Fruit fly (Drosophila melanogaster) whole organism, embryonic: ENCODE results near the gene Fatp1.

Source experiments
- ATbp ChIP-seq: fragments of 200-800 bp; sonication (Bioruptor generic); optimal IDR thresholded peaks from 2 replicates; lab custom pipeline; 2017; ENCODE audit warnings: missing biosample characterization, mild to moderate bottlenecking, missing genetic modification characterization, missing genetic modification reagents
- CG10431 ChIP-seq: fragments of 200-800 bp; sonication (Bioruptor generic); optimal IDR thresholded peaks from 3 replicates; lab custom pipeline; 2018; ENCODE audit warnings: missing biosample characterization, mild to moderate bottlenecking, missing genetic modification characterization
- CG12071 ChIP-seq: fragments of 200-800 bp; sonication (Bioruptor generic); optimal IDR thresholded peaks from 3 replicates; lab custom pipeline; 2018; ENCODE audit warnings: missing biosample characterization, mild to moderate bottlenecking, missing genetic modification characterization
- CG14050 ChIP-seq: fragments of 200-800 bp; sonication (Bioruptor generic); IDR thresholded peaks from 3 replicates; pipeline ENCODE4 v1.3.6; 2022; ENCODE audit warnings: missing biosample characterization, missing genetic modification characterization
- CG1529 ChIP-seq: fragments of 200-800 bp; sonication (Bioruptor generic); optimal IDR thresholded peaks from 3 replicates; lab custom pipeline; 2018; ENCODE audit warnings: missing biosample characterization, missing genetic modification characterization
- CG1647 ChIP-seq: fragments of 200-800 bp; sonication (Bioruptor generic); optimal IDR thresholded peaks from 3 replicates; lab custom pipeline; 2016; ENCODE audit warnings: missing biosample characterization, missing genetic modification characterization
- CG17568 ChIP-seq: fragments of 200-800 bp; sonication (Bioruptor generic); optimal IDR thresholded peaks from 2 replicates; lab custom pipeline; 2018; ENCODE audit warnings: missing biosample characterization, mild to moderate bottlenecking, missing genetic modification characterization, moderate library complexity
- CG1792 ChIP-seq: fragments of 200-800 bp; sonication (Bioruptor generic); optimal IDR thresholded peaks from 2 replicates; lab custom pipeline; 2016; ENCODE audit warnings: missing biosample characterization, missing genetic modification characterization
- CG2116 ChIP-seq: fragments of 200-800 bp; sonication (Bioruptor generic); optimal IDR thresholded peaks from 3 replicates; lab custom pipeline; 2018; ENCODE audit warnings: missing biosample characterization, mild to moderate bottlenecking, missing genetic modification characterization
- CG2129 ChIP-seq: fragments of 200-800 bp; sonication (Bioruptor generic); IDR thresholded peaks from 2 replicates; pipeline ENCODE4 v1.3.6; 2022; ENCODE audit warnings: missing biosample characterization, missing genetic modification characterization; ENCODE audit not compliant: partially characterized antibody
- CG33213 ChIP-seq: fragments of 200-800 bp; sonication (Bioruptor generic); optimal IDR thresholded peaks from 3 replicates; lab custom pipeline; 2016; ENCODE audit warnings: missing biosample characterization, missing genetic modification characterization
- CG33557 ChIP-seq: fragments of 200-800 bp; sonication (Bioruptor generic); optimal IDR thresholded peaks from 2 replicates; lab custom pipeline; 2019; ENCODE audit warnings: missing biosample characterization, mild to moderate bottlenecking, missing genetic modification characterization, moderate library complexity
- CG34224 ChIP-seq: fragments of 200-800 bp; sonication (Bioruptor generic); IDR thresholded peaks from 3 replicates; pipeline ENCODE4 v1.3.6; 2022; ENCODE audit warnings: missing biosample characterization, missing genetic modification characterization; ENCODE audit not compliant: partially characterized antibody
- CG34422 ChIP-seq: fragments of 200-800 bp; sonication (Bioruptor generic); IDR thresholded peaks from 3 replicates; pipeline ENCODE4 v1.3.6; 2022; ENCODE audit warnings: missing biosample characterization, missing genetic modification characterization
- CG4820 ChIP-seq: fragments of 200-800 bp; sonication (Bioruptor generic); optimal IDR thresholded peaks from 3 replicates; lab custom pipeline; 2016; ENCODE audit warnings: missing biosample characterization, missing genetic modification characterization
- CG6791 ChIP-seq: fragments of 200-800 bp; sonication (Bioruptor generic); IDR thresholded peaks from 3 replicates; pipeline ENCODE4 v1.3.6; 2022; ENCODE audit warnings: missing biosample characterization, missing genetic modification characterization; ENCODE audit not compliant: partially characterized antibody
- CG7745 ChIP-seq: fragments of 200-800 bp; sonication (Bioruptor generic); optimal IDR thresholded peaks from 2 replicates; lab custom pipeline; 2018; ENCODE audit warnings: missing biosample characterization, mild to moderate bottlenecking, missing genetic modification characterization, moderate library complexity
- CG7928 ChIP-seq: fragments of 200-800 bp; sonication (Bioruptor generic); optimal IDR thresholded peaks from 2 replicates; lab custom pipeline; 2017; ENCODE audit warnings: missing biosample characterization, mild to moderate bottlenecking, missing genetic modification characterization
- CG7963 ChIP-seq: fragments of 200-800 bp; sonication (Bioruptor generic); IDR thresholded peaks from 3 replicates; pipeline ENCODE4 v1.3.6; 2022; ENCODE audit warnings: missing biosample characterization, missing genetic modification characterization; ENCODE audit not compliant: partially characterized antibody
- CG8290 ChIP-seq, 3 experiments: fragments of 200-800 bp; sonication (Bioruptor generic); optimal IDR thresholded peaks; 2 replicates each; lab custom pipeline; 2016 to 2019; ENCODE audit warnings: missing biosample characterization in 3 of 3, missing genetic modification characterization in 3 of 3, mild to moderate bottlenecking in 2 of 3, moderate library complexity in 1 of 3
- CG9215 ChIP-seq: fragments of 200-800 bp; sonication (Bioruptor generic); IDR thresholded peaks from 2 replicates; pipeline ENCODE4 v1.3.6; 2022; ENCODE audit warnings: missing biosample characterization, missing genetic modification characterization
- CG9932 ChIP-seq: fragments of 200-800 bp; sonication (Bioruptor generic); IDR thresholded peaks from 2 replicates; pipeline ENCODE4 v1.3.6; 2022; ENCODE audit warnings: missing biosample characterization, missing genetic modification characterization
- Deaf1 ChIP-seq: fragments of 200-800 bp; optimal IDR thresholded peaks from 3 replicates; lab custom pipeline; 2019; ENCODE audit warnings: missing biosample characterization, mild to moderate bottlenecking, missing genetic modification characterization, moderate library complexity
- HLH4C ChIP-seq: fragments of 200-800 bp; sonication (Bioruptor generic); IDR thresholded peaks from 3 replicates; pipeline ENCODE4 v1.3.6; 2022; ENCODE audit warnings: missing biosample characterization, missing genetic modification characterization; ENCODE audit not compliant: partially characterized antibody
- MBD-R2 ChIP-seq: fragments of 200-800 bp; sonication (Bioruptor generic); IDR thresholded peaks from 2 replicates; pipeline ENCODE4 v1.3.6; 2022; ENCODE audit warnings: missing biosample characterization, missing genetic modification characterization
- Med ChIP-seq: fragments of 200-800 bp; sonication (Bioruptor generic); peaks from one replicate; lab custom pipeline; 2016; ENCODE audit warnings: missing biosample characterization, missing genetic modification characterization, mild to moderate bottlenecking, inconsistent platforms, moderate library complexity
- NC2β ChIP-seq: fragments of 200-800 bp; sonication (Bioruptor generic); optimal IDR thresholded peaks from 2 replicates; lab custom pipeline; 2016; ENCODE audit warnings: missing biosample characterization, missing genetic modification characterization
- Nf-YB ChIP-seq: fragments of 200-800 bp; sonication (Bioruptor generic); optimal IDR thresholded peaks from 3 replicates; lab custom pipeline; 2019; ENCODE audit warnings: missing biosample characterization, mild to moderate bottlenecking, missing genetic modification characterization, moderate library complexity
- Sry-β ChIP-seq: fragments of 200-800 bp; sonication (Bioruptor generic); optimal IDR thresholded peaks from 2 replicates; lab custom pipeline; 2018; ENCODE audit warnings: missing biosample characterization, mild to moderate bottlenecking, missing genetic modification characterization, moderate library complexity
- Sry-δ ChIP-seq: fragments of 200-800 bp; sonication (Bioruptor generic); optimal IDR thresholded peaks from 2 replicates; lab custom pipeline; 2016; ENCODE audit warnings: missing biosample characterization, missing genetic modification characterization
- Taf1 ChIP-seq: fragments of 200-800 bp; sonication (Bioruptor generic); IDR thresholded peaks from 2 replicates; pipeline ENCODE4 v1.3.6; 2022; ENCODE audit warnings: missing biosample characterization, missing genetic modification characterization
- Tbp ChIP-seq: fragments of >200 bp; optimal IDR thresholded peaks from 2 replicates; lab custom pipeline; 2018; ENCODE audit warnings: missing biosample characterization, missing genetic modification characterization
- amos ChIP-seq: fragments of 200-800 bp; sonication (Bioruptor generic); IDR thresholded peaks from 2 replicates; pipeline ENCODE4 v1.3.6; 2022; ENCODE audit warnings: missing biosample characterization, missing genetic modification characterization; ENCODE audit not compliant: partially characterized antibody
- caup ChIP-seq: fragments of 200-800 bp; sonication (Bioruptor generic); optimal IDR thresholded peaks from 3 replicates; lab custom pipeline; 2017; ENCODE audit warnings: missing biosample characterization, mild to moderate bottlenecking, missing genetic modification characterization, moderate library complexity; ENCODE audit not compliant: severe bottlenecking
- chif ChIP-seq, 2 experiments: fragments of 200-800 bp; sonication (Bioruptor generic); optimal IDR thresholded peaks; 3 replicates each; lab custom pipeline; 2016; ENCODE audit warnings: missing biosample characterization in 2 of 2, missing genetic modification characterization in 2 of 2
- dimm ChIP-seq: fragments of 200-800 bp; sonication (Bioruptor generic); IDR thresholded peaks from 2 replicates; pipeline ENCODE4 v1.3.6; 2022; ENCODE audit warnings: missing biosample characterization, missing genetic modification characterization
- dysf ChIP-seq: fragments of 200-800 bp; sonication (Bioruptor generic); IDR thresholded peaks from 3 replicates; pipeline ENCODE4 v1.3.6; 2022; ENCODE audit warnings: missing biosample characterization, missing genetic modification characterization
- en ChIP-seq: fragments of 200-800 bp; sonication (Bioruptor generic); optimal IDR thresholded peaks from 2 replicates; lab custom pipeline; 2016; ENCODE audit warnings: missing biosample characterization, missing genetic modification characterization
- fd64A ChIP-seq: fragments of 200-800 bp; sonication (Bioruptor generic); optimal IDR thresholded peaks from 3 replicates; lab custom pipeline; 2018; ENCODE audit warnings: missing biosample characterization, mild to moderate bottlenecking, missing genetic modification characterization
- knrl ChIP-seq: fragments of 200-800 bp; sonication (Bioruptor generic); IDR thresholded peaks from 3 replicates; pipeline ENCODE4 v1.3.6; 2022; ENCODE audit warnings: missing biosample characterization, missing genetic modification characterization; ENCODE audit not compliant: partially characterized antibody
- mld ChIP-seq: fragments of 200-800 bp; sonication (Bioruptor generic); IDR thresholded peaks from 3 replicates; pipeline ENCODE4 v1.3.6; 2022; ENCODE audit warnings: missing biosample characterization, missing genetic modification characterization; ENCODE audit not compliant: partially characterized antibody
- nerfin-2 ChIP-seq: fragments of 200-800 bp; sonication (Bioruptor generic); IDR thresholded peaks from 2 replicates; pipeline ENCODE4 v1.3.6; 2022; ENCODE audit warnings: missing biosample characterization, missing genetic modification characterization; ENCODE audit not compliant: partially characterized antibody
- row ChIP-seq: fragments of 200-800 bp; sonication (Bioruptor generic); IDR thresholded peaks from 3 replicates; pipeline ENCODE4 v1.3.6; 2022; ENCODE audit warnings: missing biosample characterization, missing genetic modification characterization
- scrt ChIP-seq: fragments of 200-800 bp; sonication (Bioruptor generic); optimal IDR thresholded peaks from 2 replicates; lab custom pipeline; 2018; ENCODE audit warnings: missing biosample characterization, mild to moderate bottlenecking, missing genetic modification characterization, moderate library complexity
- sd ChIP-seq: fragments of 200-800 bp; sonication (Bioruptor generic); optimal IDR thresholded peaks from 3 replicates; lab custom pipeline; 2018; ENCODE audit warnings: missing biosample characterization, mild to moderate bottlenecking, missing genetic modification characterization, moderate library complexity

Gene Fatp1

dm6 chr2L:10517085-10517484 is at the start of gene Fatp1, which contains the start of gene Lrr47 (continued):
- TF ChIP-seq HLH4C (GFP tag; lab: Robert Waterston, UW): peak; percentile 79
- no peak for TF ChIP-seq CG14050 (GFP tag; lab: Robert Waterston, UW)
- TF ChIP-seq Deaf1 (tag; lab: Kevin White, UChicago): no peak
- peak; percentile 59 for TF ChIP-seq Med (GFP tag; lab: Kevin White, UChicago)
- TF ChIP-seq Sry-δ (GFP tag; lab: Kevin White, UChicago): peak; percentile 93
- peak; percentile 21 for TF ChIP-seq NC2β
- TF ChIP-seq CG17568 (GFP tag; lab: Kevin White, UChicago): no peak
- TF ChIP-seq mld (GFP tag; lab: Robert Waterston, UW): peak; percentile 79; the same call in 1 of the 3 replicates
- TF ChIP-seq Nf-YB (GFP tag; lab: Kevin White, UChicago): no peak
- peak; percentile 58; the same call in 1 of the 2 replicates for TF ChIP-seq CG9932
- peak; percentile 88 for TF ChIP-seq knrl (GFP tag; lab: Robert Waterston, UW)
- peak; percentile 44 for TF ChIP-seq CG33213 (GFP tag; lab: Kevin White, UChicago)
- TF ChIP-seq CG8290 (GFP tag; optimal IDR thresholded peaks at IDR 0.05; lab: Kevin White, UChicago): no peak
- TF ChIP-seq CG8290 (tag; optimal IDR thresholded peaks at IDR 0.05; lab: Kevin White, UChicago): peak in 1 of 2 experiments; percentile 36
- no peak for TF ChIP-seq chif (GFP tag; optimal IDR thresholded peaks at IDR 0.05; lab: Kevin White, UChicago)
- TF ChIP-seq caup (GFP tag; lab: Kevin White, UChicago): no peak
- no peak for TF ChIP-seq fd64A (GFP tag; lab: Kevin White, UChicago)
- no peak for TF ChIP-seq dysf (GFP tag; lab: Robert Waterston, UW)
- peak; percentile 71 for TF ChIP-seq row (GFP tag; lab: Robert Waterston, UW)
- peak; percentile 84 for TF ChIP-seq CG6791 (GFP tag; lab: Robert Waterston, UW)
- TF ChIP-seq CG12071: no peak
- TF ChIP-seq CG4820 (GFP tag; lab: Kevin White, UChicago): no peak
- peak; percentile 14 for TF ChIP-seq Sry-β (GFP tag; lab: Kevin White, UChicago)
- peak; percentile 81 for TF ChIP-seq CG7963
- TF ChIP-seq CG1647 (GFP tag; lab: Kevin White, UChicago): no peak
- no peak for TF ChIP-seq CG1792 (GFP tag; lab: Kevin White, UChicago)
- no peak for TF ChIP-seq sd (tag; lab: Kevin White, UChicago)
- no peak for TF ChIP-seq ATbp (GFP tag; lab: Kevin White, UChicago)
- TF ChIP-seq CG2129 (GFP tag; lab: Robert Waterston, UW): peak; percentile 71; the same call in 1 of the 2 replicates
- TF ChIP-seq CG34422: 0 out of 3 replicates have a peak, but pooled peaks have one; percentile 6
- TF ChIP-seq MBD-R2 (GFP tag; lab: Robert Waterston, UW): peak; percentile 89
- peak; percentile 64 for TF ChIP-seq nerfin-2
- TF ChIP-seq CG1529 (GFP tag; lab: Kevin White, UChicago): no peak
- TF ChIP-seq CG7745: no peak
- TF ChIP-seq Taf1 (GFP tag; lab: Robert Waterston, UW): no peak
- TF ChIP-seq CG10431 (GFP tag; lab: Kevin White, UChicago): no peak
- no peak for TF ChIP-seq dimm
- peak; percentile 77 for TF ChIP-seq CG34224 (GFP tag; lab: Robert Waterston, UW)
- peak; percentile 94 for TF ChIP-seq amos
- TF ChIP-seq scrt: peak; percentile 20
- no peak for TF ChIP-seq en
- no peak for TF ChIP-seq CG7928 (GFP tag; lab: Kevin White, UChicago)
- TF ChIP-seq CG2116 (GFP tag; lab: Kevin White, UChicago): no peak
- TF ChIP-seq CG33557 (GFP tag; lab: Kevin White, UChicago): no peak
- TF ChIP-seq CG9215: no peak
- TF ChIP-seq Tbp (GFP tag; lab: Kevin White, UChicago): no peak
